Fruit fly (Drosophila melanogaster) whole organism: ENCODE data around the gene bys.
A peak's percentile ranks its signal among the peaks of the same experiment; 100 is the strongest.

ENCODE experiments used
- Dll ChIP-seq: fragments of >200 bp; optimal IDR thresholded peaks from 2 replicates; lab custom pipeline; 2017
- EcR ChIP-seq, 2 experiments: fragments of >200 bp; optimal IDR thresholded peaks; 2 replicates each; lab custom pipeline; 2017; ENCODE audit warnings: missing biosample characterization in 2 of 2, missing genetic modification characterization in 2 of 2, missing genetic modification reagents in 2 of 2
- pan ChIP-seq: fragments of >200 bp; optimal IDR thresholded peaks from 2 replicates; lab custom pipeline; 2017
- psq ChIP-seq: fragments of >200 bp; optimal IDR thresholded peaks from 2 replicates; lab custom pipeline; 2017
- usp ChIP-seq: fragments of >200 bp; optimal IDR thresholded peaks from 2 replicates; lab custom pipeline; 2017; ENCODE audit warnings: missing biosample characterization, missing genetic modification characterization, mixed read lengths

DNA sequence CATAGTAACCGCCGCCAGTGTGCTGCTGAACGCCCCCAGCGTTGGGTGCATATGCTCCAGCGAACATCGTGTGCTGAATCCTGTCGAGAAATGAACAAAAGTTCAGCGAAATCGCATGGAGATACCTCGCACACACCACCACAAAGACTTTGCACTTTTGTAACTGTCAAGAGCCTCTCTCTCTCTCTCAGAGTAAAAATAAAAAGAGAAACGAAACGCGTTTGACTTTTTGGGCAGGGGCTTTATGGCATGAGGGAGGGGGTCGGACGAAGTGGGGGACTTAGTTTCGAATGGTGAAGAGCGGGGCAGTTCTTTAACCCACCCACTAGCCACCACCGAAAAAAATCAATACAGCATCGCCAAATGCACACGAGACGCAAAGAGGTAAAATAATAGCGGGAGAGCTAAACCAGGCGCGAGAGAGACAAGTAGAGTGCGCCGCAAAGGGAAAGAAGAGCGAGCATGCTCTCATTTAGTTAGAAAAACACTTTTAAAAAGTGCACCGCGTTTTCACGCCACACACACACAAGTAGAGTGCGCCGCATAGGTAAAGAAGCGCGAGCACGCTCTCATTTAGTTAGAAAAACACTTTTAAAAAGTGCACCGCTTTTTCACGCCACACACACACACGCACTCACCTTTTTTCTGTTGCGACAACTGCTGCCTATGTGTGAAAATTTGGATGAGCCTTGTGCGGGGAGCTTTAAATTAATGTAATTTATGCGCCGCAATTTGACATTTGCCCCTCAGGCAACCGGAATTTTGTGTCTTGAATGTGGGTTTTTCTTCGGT is 28.8 kb downstream of the bys start:
- TF ChIP-seq pan (lab: Kevin White, UChicago) (no peak), Dll (lab: Kevin White, UChicago) (peak; percentile 84), usp (GFP tag; lab: Kevin White, UChicago) (no peak), psq (lab: Kevin White, UChicago) (no peak), EcR (GFP tag; optimal IDR thresholded peaks at IDR 0.05; lab: Kevin White, UChicago) (no peak)
